Fruit fly (Drosophila melanogaster): ENCODE results near the gene salr.

Gene salr

dm6 chr2L:11345069-11345468 is 13.6 kb upstream of the salr start:
- no peak for TF ChIP-seq CG17801 (GFP tag; optimal IDR thresholded peaks at IDR 0.05; ENCODE audit: partially characterized antibody)

dm6 chr2L:11347052-11347758 is 11.5 kb upstream of the salr start:
- TF ChIP-seq CG17801 (GFP tag; optimal IDR thresholded peaks at IDR 0.05; ENCODE audit: partially characterized antibody): no peak

dm6 chr2L:11356918-11357317 is 1.8 kb upstream of the salr start:
- TF ChIP-seq CG17801 (GFP tag; optimal IDR thresholded peaks at IDR 0.05; ENCODE audit: partially characterized antibody): no peak

- no peak for TF ChIP-seq CG17801 (GFP tag; optimal IDR thresholded peaks at IDR 0.05; ENCODE audit: partially characterized antibody)
Measured at dm6 chr2L:11359193-11359592, 520 bp downstream of the salr start.

dm6 chr2L:11384747-11385146 is 26.1 kb downstream of the salr start:
- no peak for TF ChIP-seq CG17801 (GFP tag; optimal IDR thresholded peaks at IDR 0.05; ENCODE audit: partially characterized antibody)

dm6 chr2L:11386379-11387017 is 27.8 kb downstream of the salr start:
- TF ChIP-seq CG17801 (GFP tag; optimal IDR thresholded peaks at IDR 0.05; ENCODE audit: partially characterized antibody): no peak

dm6 chr2L:11387691-11388090 is 29.0 kb downstream of the salr start:
- TF ChIP-seq CG17801 (GFP tag; optimal IDR thresholded peaks at IDR 0.05; ENCODE audit: partially characterized antibody): no peak

- no peak for TF ChIP-seq CG17801 (GFP tag; optimal IDR thresholded peaks at IDR 0.05; ENCODE audit: partially characterized antibody)
Measured at dm6 chr2L:11394099-11394498, 35.4 kb downstream of the salr start.

- TF ChIP-seq CG17801 (GFP tag; optimal IDR thresholded peaks at IDR 0.05; ENCODE audit: partially characterized antibody): no peak
Measured at dm6 chr2L:11395636-11396035, 37.0 kb downstream of the salr start.

- no peak for TF ChIP-seq CG17801 (GFP tag; optimal IDR thresholded peaks at IDR 0.05; ENCODE audit: partially characterized antibody)
Measured at dm6 chr2L:11396157-11396876, 37.6 kb downstream of the salr start.

dm6 chr2L:11399482-11400136 is 40.9 kb downstream of the salr start:
- no peak for TF ChIP-seq CG17801 (GFP tag; optimal IDR thresholded peaks at IDR 0.05; ENCODE audit: partially characterized antibody)

dm6 chr2L:11403085-11403484 is 44.4 kb downstream of the salr start:
- no peak for TF ChIP-seq CG17801 (GFP tag; optimal IDR thresholded peaks at IDR 0.05; ENCODE audit: partially characterized antibody)

dm6 chr2L:11405514-11405913 is 46.8 kb downstream of the salr start:
- TF ChIP-seq CG17801 (GFP tag; optimal IDR thresholded peaks at IDR 0.05; ENCODE audit: partially characterized antibody): no peak

- TF ChIP-seq CG17801 (GFP tag; optimal IDR thresholded peaks at IDR 0.05; ENCODE audit: partially characterized antibody): no peak
Measured at dm6 chr2L:11414084-11414647, 55.5 kb downstream of the salr start.

dm6 chr2L:11417502-11417901 is 58.8 kb downstream of the salr start:
- no peak for TF ChIP-seq CG17801 (GFP tag; optimal IDR thresholded peaks at IDR 0.05; ENCODE audit: partially characterized antibody)

Measured in ovary, adult (tissue).